Fruit fly (Drosophila melanogaster) S2 (cell line): Measurements from ENCODE around the gene ChAT.

Source experiments
- CG8478 ChIP-seq: fragments of >200 bp; optimal IDR thresholded peaks from 2 replicates; lab custom pipeline; 2018
- CTCF ChIP-seq, 2 experiments: fragments of >200 bp; optimal IDR thresholded peaks; 2 replicates each; lab custom pipeline; 2018

DNA sequence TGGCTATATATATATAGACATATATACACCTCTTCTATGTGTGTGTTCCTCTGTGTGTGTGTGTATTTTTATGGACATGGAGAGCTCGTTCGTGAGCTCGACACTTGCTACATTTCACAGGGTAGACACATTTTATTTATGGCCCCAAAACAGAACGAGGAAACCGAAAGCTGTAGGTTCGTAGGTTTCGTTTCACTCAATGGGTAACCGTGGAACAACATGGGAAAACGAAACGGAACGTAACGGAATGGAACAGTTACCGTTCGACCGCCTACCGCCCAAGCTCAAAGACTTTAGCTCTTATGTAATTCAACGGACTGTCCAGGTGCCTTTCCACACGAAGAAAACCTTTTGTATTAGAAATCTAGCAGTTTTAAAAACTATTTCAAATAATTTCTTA is 988 bp downstream of the ChAT start:
- no peak for TF ChIP-seq CG8478
- no peak for TF ChIP-seq CTCF (optimal IDR thresholded peaks at IDR 0.05; lab: Kevin White, UChicago)
